Fruit fly (Drosophila melanogaster): ENCODE data around the gene CG9692.

CG9692 gene

DNA sequence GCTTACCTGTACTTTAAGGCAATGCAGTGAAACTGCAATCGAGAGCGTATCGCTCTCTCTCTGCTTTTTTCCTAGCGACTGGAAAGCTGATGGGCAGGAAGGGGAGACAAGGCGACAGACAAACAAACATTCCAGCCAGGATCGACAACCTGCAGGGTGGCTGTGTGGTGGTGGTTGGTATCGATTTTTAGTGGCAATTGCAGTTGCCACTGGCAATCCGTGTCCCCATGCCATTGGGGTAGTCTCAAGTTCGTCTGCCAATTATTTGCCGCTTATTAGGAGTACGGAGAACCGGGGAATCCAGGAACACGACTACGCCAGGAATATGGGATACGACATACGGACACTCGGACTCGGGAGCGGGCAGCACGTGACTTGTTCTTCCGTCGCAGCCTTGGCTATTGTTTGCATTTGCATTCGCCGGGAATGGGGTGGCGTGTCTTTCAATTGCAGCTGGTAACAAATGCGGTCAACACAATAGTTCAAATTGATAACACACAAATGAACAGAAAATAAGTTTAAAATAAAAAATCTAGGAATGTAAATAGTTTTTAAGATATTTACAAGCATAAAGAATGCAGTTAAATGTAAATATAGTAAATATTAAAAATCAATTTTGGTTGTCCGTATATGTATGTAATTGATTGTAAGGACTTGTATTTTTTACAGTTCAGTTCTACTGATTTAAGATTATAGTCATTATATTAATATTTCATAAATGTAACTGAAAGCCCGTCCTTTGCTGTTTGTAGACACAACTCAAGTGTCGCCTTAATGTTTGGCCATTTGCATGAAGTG is 42.0 kb downstream of the CG9692 start:
- TF ChIP-seq CTCF (optimal IDR thresholded peaks at IDR 0.05), result no peak
- no peak for TF ChIP-seq CG8478 (optimal IDR thresholded peaks at IDR 0.05)

DNA sequence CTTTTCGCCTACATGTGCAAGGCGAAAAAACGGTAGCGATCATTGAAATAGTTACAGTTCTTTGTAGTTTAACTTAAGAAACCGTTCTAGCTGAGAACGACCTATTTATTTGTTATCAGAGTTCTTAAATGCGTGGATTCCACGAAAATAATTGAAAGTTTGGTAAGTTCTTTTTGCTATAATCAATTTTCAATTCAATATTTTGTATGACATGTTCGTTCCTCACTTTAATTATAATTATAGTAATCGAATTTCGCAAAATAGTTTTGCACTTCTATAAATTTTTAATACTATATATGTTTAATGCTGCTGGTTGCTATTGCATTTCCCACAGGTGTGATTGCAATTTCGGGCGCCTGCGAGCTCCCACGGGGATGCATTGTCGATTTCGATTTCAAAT is 43.6 kb downstream of the CG9692 start:
- no peak for TF ChIP-seq CG8478 (optimal IDR thresholded peaks at IDR 0.05)
- TF ChIP-seq CTCF (optimal IDR thresholded peaks at IDR 0.05), result no peak

DNA sequence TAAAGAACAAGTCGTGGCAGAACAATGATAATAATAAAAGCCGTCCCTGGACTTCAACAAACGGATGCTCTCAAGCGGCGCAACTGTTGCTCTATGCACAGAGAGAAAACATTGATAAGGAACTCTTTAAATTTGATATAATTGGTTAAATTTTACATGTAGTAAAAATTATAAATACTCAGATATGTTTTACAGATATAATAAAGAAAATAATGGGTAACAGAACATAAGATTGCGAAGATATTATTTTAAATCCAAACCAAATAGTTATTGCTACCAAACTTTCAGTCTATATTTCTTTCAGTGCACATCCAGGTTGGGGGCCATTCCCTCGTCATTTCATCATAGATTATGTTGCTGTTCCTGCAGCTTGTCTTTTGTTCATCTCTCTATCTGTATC is 45.0 kb downstream of the CG9692 start:
- TF ChIP-seq CG8478 (optimal IDR thresholded peaks at IDR 0.05) (no peak), CTCF (optimal IDR thresholded peaks at IDR 0.05) (no peak)

DNA sequence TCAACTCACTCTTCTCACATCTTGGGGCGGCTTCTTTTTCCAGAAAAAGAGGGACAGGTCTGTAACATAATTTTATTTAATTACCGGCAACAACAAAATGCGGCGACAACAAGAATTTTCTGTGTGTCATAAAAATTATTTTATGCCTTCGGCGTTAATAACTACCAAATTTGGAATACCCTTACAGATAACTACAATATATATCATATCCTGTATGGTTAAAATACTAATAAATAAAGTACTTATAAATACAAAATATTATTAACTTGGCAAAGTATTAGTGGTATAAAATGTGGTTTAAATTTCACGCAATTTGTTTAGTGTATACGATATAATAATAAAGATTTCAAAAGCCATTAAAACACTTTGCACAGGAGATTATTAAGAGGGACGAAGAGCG is 46.0 kb downstream of the CG9692 start:
- no peak for TF ChIP-seq CTCF (optimal IDR thresholded peaks at IDR 0.05)
- TF ChIP-seq CG8478 (optimal IDR thresholded peaks at IDR 0.05), result no peak

dm6 chr3L:16751487-16752054 is 46.8 kb downstream of the CG9692 start:
- no peak for TF ChIP-seq CG8478 (optimal IDR thresholded peaks at IDR 0.05)
- no peak for TF ChIP-seq CTCF (optimal IDR thresholded peaks at IDR 0.05)

DNA sequence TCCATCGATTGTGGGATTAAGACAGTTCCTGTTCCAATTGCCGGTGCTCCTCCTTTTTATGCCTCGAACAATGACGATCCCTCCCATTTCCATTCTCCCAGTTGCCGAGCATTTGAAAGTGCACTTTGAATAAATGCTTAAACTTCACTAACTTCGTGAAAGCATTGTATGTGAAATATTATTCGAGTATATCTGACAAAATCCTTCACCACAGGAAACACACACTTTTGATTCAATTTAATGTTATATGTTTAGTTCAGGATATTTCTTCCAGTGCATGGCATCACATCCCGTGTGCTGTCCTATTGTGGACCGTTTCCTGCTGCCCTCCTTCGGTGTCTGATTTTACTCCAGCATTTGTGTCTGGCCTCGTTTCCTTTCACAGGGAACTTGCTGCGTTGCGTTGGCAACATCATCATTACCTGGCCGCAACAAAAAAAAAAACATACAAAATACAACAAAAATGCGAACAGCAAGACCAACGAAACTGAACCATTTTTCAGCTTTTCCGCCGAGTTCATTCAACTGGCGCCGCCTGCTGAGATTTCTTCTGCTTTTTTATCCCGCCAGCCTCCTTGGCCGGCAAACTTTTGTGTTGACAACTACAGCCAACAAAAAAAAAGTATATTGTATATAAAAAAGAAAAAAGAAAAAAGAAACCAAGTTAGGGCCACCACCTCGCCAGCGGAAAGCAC is 47.8 kb downstream of the CG9692 start:
- no peak for TF ChIP-seq CTCF (optimal IDR thresholded peaks at IDR 0.05)
- TF ChIP-seq CG8478 (optimal IDR thresholded peaks at IDR 0.05), result no peak

DNA sequence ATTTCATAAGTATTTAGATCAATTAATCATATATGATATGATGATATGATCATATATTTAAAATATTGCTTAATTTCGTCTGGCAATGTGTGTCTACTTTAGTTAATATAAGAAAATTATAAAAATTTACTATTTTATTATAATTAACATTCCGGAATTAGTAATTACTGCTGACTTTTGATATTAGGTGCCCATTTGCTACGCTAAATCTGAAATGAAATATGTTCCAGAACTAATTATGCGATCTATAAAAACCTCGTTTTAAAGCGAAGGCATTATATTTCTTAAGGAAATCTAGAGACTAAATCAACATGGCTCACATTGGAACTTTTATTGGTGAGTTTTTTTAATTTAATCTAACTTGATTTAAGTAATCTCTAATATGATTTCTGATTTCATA is 50.4 kb downstream of the CG9692 start, which contains the start of gene CG42852:
CG42852 (plus strand) TSS at position 301 of the 400 bp plus-strand sequence.
- TF ChIP-seq CG8478 (optimal IDR thresholded peaks at IDR 0.05), result no peak
- TF ChIP-seq CTCF (optimal IDR thresholded peaks at IDR 0.05), result no peak

Measured in S2 (cell line).